Fruit fly (Drosophila melanogaster): ENCODE results near the gene CG4364.

Gene CG4364

dm6 chr2L:9736000-9736695 is 25.1 kb upstream of the CG4364 start, which contains the start of gene CG13117:
TSS of gene CG13117 (plus strand) at chr2L:9736645.
- TF ChIP-seq Sin3A (optimal IDR thresholded peaks at IDR 0.05) (no peak), insv (optimal IDR thresholded peaks at IDR 0.05) (no peak), ttk (optimal IDR thresholded peaks at IDR 0.05) (no peak), Myc (optimal IDR thresholded peaks at IDR 0.05) (no peak), psq (optimal IDR thresholded peaks at IDR 0.05) (no peak), h (optimal IDR thresholded peaks at IDR 0.05) (no peak)

dm6 chr2L:9734134-9734533 is 23.1 kb upstream of the CG4364 start:
- TF ChIP-seq Sin3A (optimal IDR thresholded peaks at IDR 0.05), result no peak
- no peak for TF ChIP-seq Myc (optimal IDR thresholded peaks at IDR 0.05)
- TF ChIP-seq ttk (optimal IDR thresholded peaks at IDR 0.05), result no peak
- TF ChIP-seq h (optimal IDR thresholded peaks at IDR 0.05), result no peak
- no peak for TF ChIP-seq psq (optimal IDR thresholded peaks at IDR 0.05)
- no peak for TF ChIP-seq insv (optimal IDR thresholded peaks at IDR 0.05)

DNA sequence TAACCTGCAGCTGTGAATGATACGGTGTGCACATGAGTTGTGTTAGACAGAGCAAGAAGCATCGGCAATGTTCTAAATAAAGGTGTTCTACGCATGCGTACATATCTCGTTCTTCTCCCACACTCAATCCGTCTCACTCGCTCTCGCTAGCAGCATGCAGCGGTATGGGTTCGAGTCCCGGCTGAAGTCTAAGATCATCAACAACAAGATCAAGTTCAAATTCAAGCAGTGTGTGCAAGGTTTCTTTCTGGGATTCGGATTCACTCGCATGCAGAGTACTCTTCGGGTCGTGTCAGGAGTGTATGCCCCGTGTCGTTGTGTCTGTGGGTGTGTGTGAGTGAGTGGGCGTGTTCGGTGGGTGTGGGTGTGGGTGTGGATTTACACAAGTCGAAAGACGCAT is 20.2 kb upstream of the CG4364 start:
- no peak for TF ChIP-seq psq (optimal IDR thresholded peaks at IDR 0.05)

dm6 chr2L:9729618-9730284 is 18.7 kb upstream of the CG4364 start, which contains the start of gene CG13116:
TSS of gene CG13116 (plus strand) at chr2L:9729940.
- TF ChIP-seq insv (optimal IDR thresholded peaks at IDR 0.05), result no peak
- TF ChIP-seq Myc (optimal IDR thresholded peaks at IDR 0.05), result no peak
- no peak for TF ChIP-seq h (optimal IDR thresholded peaks at IDR 0.05)
- no peak for TF ChIP-seq ttk (optimal IDR thresholded peaks at IDR 0.05)
- TF ChIP-seq Sin3A (optimal IDR thresholded peaks at IDR 0.05), result no peak
- no peak for TF ChIP-seq psq (optimal IDR thresholded peaks at IDR 0.05)

DNA sequence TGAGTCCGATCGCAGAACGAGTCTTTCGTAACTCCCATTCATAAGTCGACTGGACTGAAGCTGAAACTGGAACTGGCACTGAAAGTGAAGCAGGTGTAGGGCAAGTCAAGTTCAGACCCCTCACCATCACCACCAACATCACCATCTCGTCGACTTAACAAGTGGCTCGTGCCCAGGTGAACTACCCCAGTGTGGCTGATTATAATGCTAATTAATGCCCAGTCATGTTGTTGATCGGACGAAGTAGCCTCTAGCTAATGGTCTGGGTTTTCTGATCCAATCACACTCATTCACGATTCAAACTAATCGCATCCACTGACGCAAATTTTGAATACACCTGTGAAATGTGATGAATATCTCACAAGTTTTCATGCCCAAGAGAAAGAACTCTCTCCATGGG is 17.7 kb upstream of the CG4364 start:
- TF ChIP-seq ttk (optimal IDR thresholded peaks at IDR 0.05) (no peak), h (optimal IDR thresholded peaks at IDR 0.05) (no peak)

- TF ChIP-seq insv (optimal IDR thresholded peaks at IDR 0.05) (no peak), Sin3A (optimal IDR thresholded peaks at IDR 0.05) (no peak), Myc (optimal IDR thresholded peaks at IDR 0.05) (no peak), ttk (optimal IDR thresholded peaks at IDR 0.05) (no peak), h (optimal IDR thresholded peaks at IDR 0.05) (no peak), psq (optimal IDR thresholded peaks at IDR 0.05) (no peak)
These were observed 3.5 kb downstream of the CG4364 start for dm6 chr2L:9707514-9708094.

DNA sequence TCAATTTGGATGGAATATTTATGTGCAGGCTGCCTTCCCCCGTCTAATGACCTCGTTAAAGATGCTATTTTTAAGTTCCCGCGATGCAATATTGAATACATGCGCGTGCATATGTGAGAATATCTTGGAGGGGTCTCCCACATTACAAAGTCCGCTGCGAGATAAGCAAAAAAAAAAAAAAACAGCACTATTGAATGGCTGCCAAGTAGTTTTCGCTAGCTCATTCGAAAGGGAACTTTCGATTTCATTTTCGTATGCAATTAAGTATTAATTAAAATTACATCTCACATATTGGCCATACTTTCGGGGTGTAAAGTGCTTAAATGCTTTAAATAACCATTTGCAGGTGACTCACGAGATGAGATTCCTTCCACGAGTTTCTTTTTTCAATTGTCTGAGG is 4.0 kb downstream of the CG4364 start:
- TF ChIP-seq psq (optimal IDR thresholded peaks at IDR 0.05) (no peak), Myc (optimal IDR thresholded peaks at IDR 0.05) (no peak), h (optimal IDR thresholded peaks at IDR 0.05) (no peak), Sin3A (optimal IDR thresholded peaks at IDR 0.05) (no peak), ttk (optimal IDR thresholded peaks at IDR 0.05) (no peak), insv (optimal IDR thresholded peaks at IDR 0.05) (no peak)

DNA sequence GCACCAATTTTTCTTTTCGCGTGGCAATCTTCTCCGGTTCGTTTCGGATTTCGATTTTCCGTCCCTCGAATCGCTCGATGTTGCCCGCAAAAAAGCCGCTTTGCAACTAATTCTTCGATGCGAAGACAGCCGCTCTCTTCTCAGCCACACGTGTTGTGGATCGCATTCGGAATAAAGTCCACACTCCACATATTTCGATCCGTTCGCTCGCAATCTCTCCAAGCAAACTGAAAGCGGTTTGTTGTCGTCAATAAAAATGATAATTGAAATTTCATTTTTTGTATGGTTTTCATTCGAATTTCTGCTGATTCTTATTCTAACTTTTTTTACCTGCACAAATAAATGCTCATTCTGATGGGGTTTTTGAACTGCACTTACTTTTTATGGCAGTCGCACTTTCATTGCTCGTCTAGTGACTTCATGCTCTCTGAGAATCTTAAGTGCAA is 5.2 kb downstream of the CG4364 start, which contains the start of gene CG31710:
CG31710 (minus strand) TSS at position 83 of the 446 bp plus-strand sequence.
- TF ChIP-seq ttk (optimal IDR thresholded peaks at IDR 0.05) (no peak), Myc (optimal IDR thresholded peaks at IDR 0.05) (no peak), psq (optimal IDR thresholded peaks at IDR 0.05) (no peak), insv (optimal IDR thresholded peaks at IDR 0.05) (no peak), Sin3A (optimal IDR thresholded peaks at IDR 0.05) (no peak), h (optimal IDR thresholded peaks at IDR 0.05) (no peak)

DNA sequence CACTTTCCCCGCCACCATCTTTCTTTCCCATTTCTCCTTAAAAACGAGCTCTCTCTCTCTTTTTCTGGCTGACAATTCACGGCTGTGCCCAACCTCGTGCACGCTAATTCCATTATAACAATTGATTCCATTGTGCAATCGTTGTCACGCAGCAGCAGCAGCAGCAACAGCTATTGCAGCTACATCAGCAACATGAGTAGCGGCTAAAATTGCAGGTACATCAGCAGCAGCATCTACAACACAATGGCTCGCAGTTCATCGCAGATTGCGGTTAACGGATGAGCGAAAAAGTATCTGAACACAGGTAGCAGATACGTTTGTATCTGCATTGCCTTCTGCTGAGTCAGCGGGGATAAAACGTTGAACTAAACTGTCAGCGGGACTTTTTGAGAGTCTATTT is 5.8 kb downstream of the CG4364 start:
- no peak for TF ChIP-seq insv (optimal IDR thresholded peaks at IDR 0.05)
- no peak for TF ChIP-seq Sin3A (optimal IDR thresholded peaks at IDR 0.05)

DNA sequence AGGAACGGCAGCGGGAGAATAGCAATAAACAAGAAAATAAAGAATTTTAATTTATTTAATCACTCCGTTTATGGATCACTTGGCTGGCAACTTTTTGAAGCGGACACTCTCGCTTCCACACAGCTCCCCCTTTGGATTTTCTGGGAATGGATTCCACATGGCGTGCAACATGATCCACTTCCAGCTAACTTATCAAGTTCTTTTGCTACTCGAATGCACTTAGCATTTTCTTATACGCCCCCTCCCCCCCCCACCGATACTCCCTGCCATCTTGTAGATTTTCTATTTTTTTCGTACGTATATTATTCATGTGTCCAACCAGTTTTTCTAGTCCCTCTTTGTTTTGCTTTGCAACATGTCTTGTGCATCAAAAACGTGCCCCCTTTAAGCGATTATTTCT is 6.7 kb downstream of the CG4364 start:
- no peak for TF ChIP-seq Sin3A (optimal IDR thresholded peaks at IDR 0.05)
- no peak for TF ChIP-seq psq (optimal IDR thresholded peaks at IDR 0.05)
- TF ChIP-seq insv (optimal IDR thresholded peaks at IDR 0.05), result no peak
- no peak for TF ChIP-seq Myc (optimal IDR thresholded peaks at IDR 0.05)
- TF ChIP-seq ttk (optimal IDR thresholded peaks at IDR 0.05), result no peak
- no peak for TF ChIP-seq h (optimal IDR thresholded peaks at IDR 0.05)

DNA sequence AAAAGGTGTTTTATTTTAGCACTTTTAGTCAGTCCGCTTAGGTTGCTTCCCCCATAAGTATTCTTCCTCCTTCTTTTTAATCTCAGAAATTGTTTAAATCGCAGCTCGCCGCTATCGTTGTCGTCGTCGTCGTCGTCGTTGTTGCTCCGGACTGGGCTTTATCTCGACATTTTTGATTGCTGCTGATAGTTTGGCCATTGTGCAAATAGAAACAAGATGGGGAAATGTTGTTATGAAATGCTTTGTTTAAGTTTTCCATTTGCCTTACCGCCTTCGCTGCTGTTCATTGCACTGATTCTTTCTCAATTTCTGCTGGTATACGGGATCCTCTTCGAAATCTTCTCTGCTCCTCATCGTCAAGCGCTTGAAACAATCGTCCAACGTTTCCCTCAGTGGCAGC is 8.1 kb downstream of the CG4364 start:
- TF ChIP-seq ttk (optimal IDR thresholded peaks at IDR 0.05) (no peak), insv (optimal IDR thresholded peaks at IDR 0.05) (no peak), psq (optimal IDR thresholded peaks at IDR 0.05) (no peak), Sin3A (optimal IDR thresholded peaks at IDR 0.05) (no peak), Myc (optimal IDR thresholded peaks at IDR 0.05) (no peak), h (optimal IDR thresholded peaks at IDR 0.05) (no peak)

DNA sequence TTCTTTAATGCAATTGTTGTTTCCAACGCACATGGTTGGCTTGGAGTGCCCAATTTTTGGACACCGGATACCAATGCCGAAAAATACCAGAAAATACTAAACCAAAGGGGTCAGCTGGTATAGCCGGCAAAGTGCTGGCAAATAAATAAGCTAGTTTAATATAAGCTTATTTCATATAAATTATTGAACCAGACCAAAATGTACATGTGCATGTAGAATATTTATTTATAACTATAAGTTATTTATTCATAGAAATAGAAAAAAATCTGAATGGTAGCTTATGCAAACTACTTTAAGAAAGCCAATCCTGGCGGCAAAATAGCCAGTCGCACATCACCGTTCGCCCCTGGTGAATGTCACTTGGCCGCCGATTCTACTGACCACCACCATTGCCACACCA is 10.6 kb downstream of the CG4364 start, which contains the start of gene pelo:
pelo (plus strand) TSS at position 357 of the 400 bp plus-strand sequence.
- TF ChIP-seq psq (optimal IDR thresholded peaks at IDR 0.05) (no peak), Myc (optimal IDR thresholded peaks at IDR 0.05) (no peak), Sin3A (optimal IDR thresholded peaks at IDR 0.05) (no peak), ttk (optimal IDR thresholded peaks at IDR 0.05) (no peak), h (optimal IDR thresholded peaks at IDR 0.05) (no peak), insv (optimal IDR thresholded peaks at IDR 0.05) (no peak)
